Fruit fly (Drosophila melanogaster) whole organism, adult: ENCODE data around the gene TwdlY.

Experiments
- CG11617 ChIP-seq: fragments of 200-800 bp; sonication (Bioruptor generic); optimal IDR thresholded peaks from 2 replicates; lab custom pipeline; 2017; ENCODE audit warnings: mild to moderate bottlenecking, missing biosample characterization, missing genetic modification reagents, missing genetic modification characterization
- CG12768 ChIP-seq: fragments of 200-800 bp; sonication (Bioruptor generic); optimal IDR thresholded peaks from 2 replicates; lab custom pipeline; 2017; ENCODE audit warnings: missing biosample characterization, missing genetic modification characterization, mild to moderate bottlenecking, moderate library complexity, missing genetic modification reagents
- CG14711 ChIP-seq: fragments of 200-800 bp; sonication (Bioruptor generic); optimal IDR thresholded peaks from 2 replicates; lab custom pipeline; 2018; ENCODE audit warnings: missing biosample characterization, mild to moderate bottlenecking, missing genetic modification characterization, moderate library complexity
- CG1620 ChIP-seq: fragments of 200-800 bp; sonication (Bioruptor generic); optimal IDR thresholded peaks from 2 replicates; lab custom pipeline; 2016; ENCODE audit warnings: missing biosample characterization, missing genetic modification characterization
- CG33017 ChIP-seq: fragments of 200-800 bp; sonication (Bioruptor generic); optimal IDR thresholded peaks from 2 replicates; lab custom pipeline; 2018; ENCODE audit warnings: missing biosample characterization, mild to moderate bottlenecking, missing genetic modification characterization, moderate library complexity
- CG5204 ChIP-seq: fragments of 200-800 bp; sonication (Bioruptor generic); optimal IDR thresholded peaks from 2 replicates; lab custom pipeline; 2016; ENCODE audit warnings: missing biosample characterization, missing genetic modification characterization
- CG7045 ChIP-seq: fragments of 200-800 bp; sonication (Bioruptor generic); optimal IDR thresholded peaks from 2 replicates; lab custom pipeline; 2017; ENCODE audit warnings: missing biosample characterization, mild to moderate bottlenecking, missing genetic modification characterization
- CG7101 ChIP-seq: fragments of 200-800 bp; sonication (Bioruptor generic); optimal IDR thresholded peaks from 2 replicates; lab custom pipeline; 2018; ENCODE audit warnings: missing biosample characterization, mild to moderate bottlenecking, missing genetic modification characterization, moderate library complexity
- Clk ChIP-seq: fragments of 200-800 bp; sonication (Bioruptor generic); optimal IDR thresholded peaks from 2 replicates; lab custom pipeline; 2017; ENCODE audit warnings: missing biosample characterization, missing genetic modification characterization
- Crg-1 ChIP-seq: fragments of 200-800 bp; sonication (Bioruptor generic); optimal IDR thresholded peaks from 2 replicates; lab custom pipeline; 2016; ENCODE audit warnings: missing biosample characterization, missing genetic modification characterization
- Hr96 ChIP-seq: fragments of 200-800 bp; sonication (Bioruptor generic); optimal IDR thresholded peaks from 2 replicates; lab custom pipeline; 2016; ENCODE audit warnings: missing biosample characterization, missing genetic modification characterization
- Mnt ChIP-seq: fragments of 200-800 bp; sonication (Bioruptor generic); optimal IDR thresholded peaks from 2 replicates; lab custom pipeline; 2016; ENCODE audit warnings: missing biosample characterization, mild to moderate bottlenecking, missing genetic modification characterization
- bab1 ChIP-seq: fragments of 200-800 bp; sonication (Bioruptor generic); optimal IDR thresholded peaks from 3 replicates; lab custom pipeline; 2019; ENCODE audit warnings: missing biosample characterization, mild to moderate bottlenecking, missing genetic modification characterization, moderate library complexity
- cic ChIP-seq: fragments of 200-800 bp; sonication (Bioruptor generic); optimal IDR thresholded peaks from 2 replicates; lab custom pipeline; 2017; ENCODE audit warnings: missing biosample characterization, mild to moderate bottlenecking, missing genetic modification characterization, moderate library complexity
- cnc ChIP-seq, 2 experiments: fragments of >200 bp; optimal IDR thresholded peaks; 2 replicates each; lab custom pipeline; 2017
- kay ChIP-seq: fragments of 200-800 bp; sonication (Bioruptor generic); peaks from one replicate; lab custom pipeline; 2016; ENCODE audit warnings: missing biosample characterization, missing genetic modification characterization, borderline replicate concordance
- ovo ChIP-seq: fragments of 200-800 bp; sonication (Bioruptor generic); optimal IDR thresholded peaks from 2 replicates; lab custom pipeline; 2016; ENCODE audit warnings: missing biosample characterization, missing genetic modification characterization
- pad ChIP-seq: fragments of 200-800 bp; sonication (Bioruptor generic); optimal IDR thresholded peaks from 3 replicates; lab custom pipeline; 2017; ENCODE audit warnings: missing biosample characterization, missing genetic modification characterization, mild to moderate bottlenecking, moderate library complexity, missing genetic modification reagents
- tj ChIP-seq: fragments of 200-800 bp; sonication (Bioruptor generic); optimal IDR thresholded peaks from 3 replicates; lab custom pipeline; 2017; ENCODE audit warnings: missing biosample characterization, mild to moderate bottlenecking, missing genetic modification characterization, moderate library complexity
- toe ChIP-seq: fragments of 200-800 bp; sonication (Bioruptor generic); optimal IDR thresholded peaks from 2 replicates; lab custom pipeline; 2016; ENCODE audit warnings: missing biosample characterization, missing genetic modification characterization

The TwdlY gene

DNA sequence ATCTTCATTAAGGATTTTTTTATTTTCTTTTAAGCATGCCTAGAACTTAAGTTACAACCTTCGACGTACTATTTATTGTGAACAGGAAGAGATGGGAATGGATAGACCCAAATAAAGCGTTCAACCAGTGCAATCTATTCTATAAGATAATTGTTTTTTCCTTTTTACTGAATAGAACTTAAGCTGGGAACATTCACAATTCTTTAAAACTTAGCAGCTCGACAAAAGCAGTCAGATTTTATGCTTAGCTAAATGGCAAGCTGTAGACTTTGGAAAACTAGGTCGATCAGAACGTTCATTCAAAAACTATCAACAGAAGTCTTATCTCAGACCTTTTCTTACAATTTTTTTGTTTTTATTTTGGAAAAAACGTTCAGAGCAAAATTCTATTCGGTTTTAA is 23.7 kb upstream of the TwdlY start, which contains the start of gene CG13008:
TSS of gene CG13008 (plus strand) at position 301 of the 400 bp plus-strand sequence.
- no peak for TF ChIP-seq cic (GFP tag; lab: Kevin White, UChicago)
- TF ChIP-seq CG7101 (tag; lab: Kevin White, UChicago): no peak
- TF ChIP-seq tj (GFP tag; lab: Kevin White, UChicago): no peak
- TF ChIP-seq CG1620 (GFP tag; lab: Kevin White, UChicago): no peak
- no peak for TF ChIP-seq CG11617
- no peak for TF ChIP-seq CG12768 (GFP tag; lab: Kevin White, UChicago)
- TF ChIP-seq CG7045 (GFP tag; lab: Kevin White, UChicago): no peak
- no peak for TF ChIP-seq Hr96 (GFP tag; lab: Kevin White, UChicago)
- no peak for TF ChIP-seq Crg-1 (GFP tag; lab: Kevin White, UChicago)
- TF ChIP-seq kay (GFP tag; lab: Kevin White, UChicago): no peak
- TF ChIP-seq CG5204 (GFP tag; lab: Kevin White, UChicago): no peak
- no peak for TF ChIP-seq cnc (optimal IDR thresholded peaks at IDR 0.05; lab: Kevin White, UChicago)
- no peak for TF ChIP-seq bab1 (GFP tag; lab: Kevin White, UChicago)

DNA sequence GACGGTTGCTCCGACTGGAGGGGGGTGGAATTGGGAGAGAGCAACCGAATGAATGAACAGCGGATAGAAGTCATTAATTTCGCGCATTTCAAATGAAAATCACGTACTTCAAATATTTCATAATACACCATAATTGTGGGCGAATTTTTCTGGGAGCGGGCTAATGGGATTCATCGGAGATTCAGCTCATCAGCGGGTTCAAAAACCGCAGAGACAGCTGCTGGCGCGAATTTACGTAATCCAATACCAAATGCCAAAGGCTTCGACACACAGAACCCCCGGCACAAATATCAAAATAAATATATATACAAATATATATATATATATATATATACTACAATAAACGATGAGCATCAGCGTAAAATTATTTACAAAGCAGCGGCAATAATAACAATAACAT is 18.1 kb upstream of the TwdlY start:
- TF ChIP-seq CG5204 (GFP tag; lab: Kevin White, UChicago) (no peak), CG7045 (GFP tag; lab: Kevin White, UChicago) (no peak), CG1620 (GFP tag; lab: Kevin White, UChicago) (no peak), CG7101 (tag; lab: Kevin White, UChicago) (no peak), pad (GFP tag; lab: Kevin White, UChicago) (no peak), Clk (GFP tag; lab: Kevin White, UChicago) (no peak), tj (GFP tag; lab: Kevin White, UChicago) (no peak), toe (no peak), kay (GFP tag; lab: Kevin White, UChicago) (no peak), bab1 (GFP tag; lab: Kevin White, UChicago) (no peak), CG33017 (tag; lab: Kevin White, UChicago) (no peak), CG11617 (no peak), cnc (optimal IDR thresholded peaks at IDR 0.05; lab: Kevin White, UChicago) (no peak), cic (GFP tag; lab: Kevin White, UChicago) (no peak), CG14711 (no peak), ovo (GFP tag; lab: Kevin White, UChicago) (no peak)

DNA sequence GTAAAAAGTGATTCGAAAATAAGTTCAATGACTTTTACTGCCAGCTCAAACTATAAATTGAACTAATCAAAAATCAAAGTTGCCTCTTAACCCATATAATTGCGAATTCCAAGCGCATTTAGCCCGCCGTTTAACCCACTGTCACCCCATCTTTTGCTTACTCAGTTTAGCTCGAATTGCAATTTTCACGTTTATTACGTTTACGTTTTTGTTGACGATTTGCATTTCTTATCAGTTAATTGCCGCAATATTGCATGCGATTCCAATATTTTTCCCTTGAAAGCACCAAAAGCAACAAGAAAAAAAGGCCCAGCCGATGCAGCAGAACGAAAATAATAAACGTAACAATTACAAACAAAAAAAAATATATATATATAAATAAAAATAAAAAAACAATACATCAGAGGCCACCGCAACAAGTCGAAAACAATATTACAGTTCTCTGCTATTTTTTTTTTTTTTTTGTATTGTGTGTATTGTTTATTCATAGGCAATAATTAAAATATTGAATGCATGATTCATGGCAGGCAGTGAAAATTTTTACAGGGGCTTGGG is 16.5 kb upstream of the TwdlY start:
- TF ChIP-seq CG1620 (GFP tag; lab: Kevin White, UChicago) (no peak), CG7101 (tag; lab: Kevin White, UChicago) (no peak), tj (GFP tag; lab: Kevin White, UChicago) (peak; percentile 98), CG14711 (no peak), kay (GFP tag; lab: Kevin White, UChicago) (no peak), Clk (GFP tag; lab: Kevin White, UChicago) (no peak), ovo (GFP tag; lab: Kevin White, UChicago) (no peak), Hr96 (GFP tag; lab: Kevin White, UChicago) (no peak), CG5204 (GFP tag; lab: Kevin White, UChicago) (no peak), Mnt (GFP tag; lab: Kevin White, UChicago) (no peak), CG33017 (tag; lab: Kevin White, UChicago) (peak; percentile 5), Crg-1 (GFP tag; lab: Kevin White, UChicago) (no peak), CG11617 (no peak), pad (GFP tag; lab: Kevin White, UChicago) (no peak), cic (GFP tag; lab: Kevin White, UChicago) (peak; percentile 37), toe (no peak), bab1 (GFP tag; lab: Kevin White, UChicago) (no peak), CG7045 (GFP tag; lab: Kevin White, UChicago) (no peak), CG12768 (GFP tag; lab: Kevin White, UChicago) (no peak), cnc (optimal IDR thresholded peaks at IDR 0.05; lab: Kevin White, UChicago) (no peak)

DNA sequence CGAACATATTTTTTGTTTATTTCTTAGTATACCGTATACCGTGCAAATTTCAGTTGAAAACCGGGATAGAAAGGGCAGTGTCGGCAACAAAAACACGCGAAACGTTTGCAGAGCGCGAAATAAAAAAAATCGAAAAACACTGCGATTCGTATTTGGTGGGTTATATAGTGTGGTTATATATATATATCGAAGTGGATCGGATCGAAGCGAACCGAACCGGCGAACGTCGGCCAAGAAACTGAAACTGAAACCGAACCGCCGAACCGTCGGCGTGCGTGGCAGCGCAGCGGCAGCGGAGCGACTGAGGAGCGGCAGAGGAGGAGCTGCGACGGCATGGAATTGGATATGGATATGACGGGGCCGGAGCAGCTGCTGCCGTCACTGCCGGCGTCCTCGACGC is 13.6 kb upstream of the TwdlY start, which contains the start of the genes CG32572 and CG34325:
TSS of gene CG32572 (plus strand) at position 16 of the 400 bp plus-strand sequence.
TSS of gene CG34325 (minus strand) at position 244 of the 400 bp plus-strand sequence.
- TF ChIP-seq CG1620 (GFP tag; lab: Kevin White, UChicago) (no peak), CG14711 (no peak), CG11617 (no peak), bab1 (GFP tag; lab: Kevin White, UChicago) (peak; percentile 1), ovo (GFP tag; lab: Kevin White, UChicago) (no peak), Crg-1 (GFP tag; lab: Kevin White, UChicago) (no peak), cic (GFP tag; lab: Kevin White, UChicago) (no peak), toe (no peak), tj (GFP tag; lab: Kevin White, UChicago) (peak; percentile 74), Hr96 (GFP tag; lab: Kevin White, UChicago) (no peak)

DNA sequence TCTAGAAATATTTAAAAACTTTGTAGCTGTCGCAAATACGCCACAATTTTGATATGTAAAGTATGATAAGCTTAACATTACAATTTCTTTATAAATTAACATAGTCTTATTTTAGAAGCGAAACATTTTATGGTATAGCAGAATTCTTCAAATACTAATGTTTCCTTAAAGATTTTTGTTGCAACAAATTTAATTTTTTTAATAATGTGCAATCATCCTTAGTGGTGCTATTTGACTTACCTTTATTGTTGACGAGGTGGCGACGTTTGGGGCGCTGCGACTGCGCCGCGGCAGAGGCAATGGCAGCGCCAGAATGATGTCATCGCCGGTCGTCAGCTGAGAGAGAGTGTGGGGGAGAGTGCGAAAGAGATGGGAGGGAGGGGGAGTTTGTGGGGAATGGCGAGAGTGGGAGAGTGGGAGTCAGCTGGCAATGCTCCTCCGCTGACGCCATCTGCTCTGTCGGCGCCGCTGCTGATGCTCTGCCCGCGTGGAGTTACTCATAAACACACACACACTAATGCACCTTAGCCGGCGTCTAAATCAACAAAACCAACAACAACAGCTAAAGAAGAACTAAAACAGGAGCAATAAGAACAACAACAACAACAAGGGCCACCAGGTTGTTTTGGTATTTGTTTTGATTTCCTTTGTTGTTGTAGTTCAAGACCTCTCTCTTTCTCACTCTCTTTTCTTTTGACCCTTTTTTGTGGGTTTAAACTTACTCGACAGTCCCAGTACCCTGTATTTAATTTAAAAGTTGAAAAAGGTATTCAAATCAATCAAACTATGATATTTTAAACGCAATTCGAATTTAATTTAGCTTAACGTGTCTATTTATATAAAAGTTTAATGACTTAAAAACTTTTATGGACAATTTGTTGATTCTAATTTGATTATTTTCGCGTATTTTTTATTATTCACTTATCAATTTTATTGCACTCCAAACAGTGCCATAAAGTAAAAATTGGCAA is 11.3 kb upstream of the TwdlY start:
- TF ChIP-seq ovo (GFP tag; lab: Kevin White, UChicago) (no peak), cnc (optimal IDR thresholded peaks at IDR 0.05; lab: Kevin White, UChicago) (no peak), CG11617 (peak; percentile 32), toe (peak; percentile 5), CG7101 (tag; lab: Kevin White, UChicago) (peak; percentile 52), CG5204 (GFP tag; lab: Kevin White, UChicago) (peak; percentile 21), bab1 (GFP tag; lab: Kevin White, UChicago) (peak; percentile 43), pad (GFP tag; lab: Kevin White, UChicago) (peak; percentile 63), Clk (GFP tag; lab: Kevin White, UChicago) (no peak), CG33017 (tag; lab: Kevin White, UChicago) (peak; percentile 22)
